Worm (Caenorhabditis elegans): ENCODE measurements around the gene T09F5.10.

DNA sequence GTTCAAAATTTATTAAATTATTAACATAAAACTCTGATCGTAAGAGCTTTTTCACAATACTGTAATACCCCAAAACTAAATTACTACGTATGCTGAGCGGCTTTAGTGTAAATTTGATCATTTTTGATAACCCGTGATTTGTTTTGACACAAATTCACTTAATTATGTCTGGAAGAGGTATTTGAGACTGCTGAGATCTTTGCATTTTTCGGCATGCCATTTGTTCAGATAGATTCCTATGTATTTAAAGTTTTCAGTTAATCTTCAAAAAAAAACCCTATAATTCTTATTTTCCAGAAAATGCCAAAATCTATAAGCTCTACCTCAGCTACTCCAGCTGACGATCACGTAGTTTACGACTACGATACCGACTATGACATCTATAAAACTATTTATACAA, 50.4 kb downstream of the T09F5.10 start, which contains the start of gene srw-15:
- TF ChIP-seq nhr-25 (tag; optimal IDR thresholded peaks at IDR 0.05) = no peak
- no peak for TF ChIP-seq ztf-11 (tag; optimal IDR thresholded peaks at IDR 0.05)
- no peak for TF ChIP-seq pha-4 (tag; optimal IDR thresholded peaks at IDR 0.05)
